Worm (Caenorhabditis elegans): Measurements from ENCODE around the gene hyl-1.

DNA sequence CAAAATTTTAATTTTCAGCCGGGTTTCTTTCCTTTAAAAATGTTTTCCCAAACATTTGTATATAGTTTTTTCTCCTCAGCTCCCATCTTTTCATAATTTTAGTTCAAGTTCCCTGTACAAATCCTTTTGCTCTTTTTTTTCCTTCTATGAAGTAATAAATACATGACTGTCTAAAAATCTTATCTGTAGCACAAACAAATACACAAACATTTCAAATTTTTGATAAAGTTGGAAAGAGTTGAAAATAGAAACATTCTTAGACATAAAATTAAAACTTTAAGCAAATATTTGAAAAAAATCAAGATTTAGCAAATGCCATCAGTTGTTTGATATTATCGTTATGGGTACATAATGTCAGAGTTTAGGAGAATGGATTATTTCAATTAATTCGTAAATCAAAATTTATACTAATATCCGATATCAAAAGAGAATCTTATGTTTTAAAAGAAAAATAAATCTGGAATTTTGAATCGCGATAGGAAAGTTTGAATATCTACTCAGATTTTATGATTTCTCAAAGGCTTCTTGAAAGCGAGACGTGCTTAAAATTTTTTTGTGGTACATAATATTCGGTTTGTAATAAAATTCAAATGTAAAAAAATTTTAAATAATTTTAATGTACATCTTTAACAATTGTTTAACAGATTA lies 788 bp upstream of the hyl-1 start:
- TF ChIP-seq nhr-84 (tag; optimal IDR thresholded peaks at IDR 0.05), result no peak
- no peak for TF ChIP-seq nhr-76 (tag; optimal IDR thresholded peaks at IDR 0.05)
